Fruit fly (Drosophila melanogaster): Measurements from ENCODE around the gene CG14609.

The CG14609 gene

DNA sequence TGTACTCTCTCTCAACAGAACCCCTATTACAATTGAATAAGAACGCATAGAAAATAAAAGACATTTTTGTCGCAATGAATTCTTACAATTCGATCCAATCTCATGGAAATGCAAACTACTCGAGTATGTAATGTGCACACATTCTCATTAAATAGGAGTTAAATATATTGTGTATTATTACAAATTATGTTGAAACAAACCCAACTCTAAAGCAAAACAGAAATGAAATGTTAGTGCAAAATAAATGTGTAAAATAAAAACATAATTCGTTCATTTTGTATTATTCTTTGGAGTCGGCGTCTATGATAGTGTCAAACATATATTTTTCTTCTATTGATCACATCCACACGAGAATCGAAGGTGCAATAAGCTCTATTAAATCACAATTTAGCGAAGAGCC lies at the start of gene CG14609:
Gene CG14609 (plus strand): TSS at position 301 of the 400 bp plus-strand sequence.
- TF ChIP-seq fd96Ca (GFP tag; IDR thresholded peaks at IDR 0.05), result no peak
- no peak for TF ChIP-seq CG12605 (GFP tag; IDR thresholded peaks at IDR 0.05)
- TF ChIP-seq CG17806 (tag; optimal IDR thresholded peaks at IDR 0.05), result no peak
- TF ChIP-seq CG8159 (tag; optimal IDR thresholded peaks at IDR 0.05), result no peak
- TF ChIP-seq EcR (GFP tag; optimal IDR thresholded peaks at IDR 0.05), result no peak
- no peak for TF ChIP-seq CG14655 (GFP tag; optimal IDR thresholded peaks at IDR 0.05)
- no peak for TF ChIP-seq CG13204 (GFP tag; optimal IDR thresholded peaks at IDR 0.05)
- no peak for TF ChIP-seq CG32121 (GFP tag; IDR thresholded peaks at IDR 0.05)
- TF ChIP-seq Ets98B (GFP tag; IDR thresholded peaks at IDR 0.05), result no peak
- TF ChIP-seq CG4496 (GFP tag; IDR thresholded peaks at IDR 0.05), result no peak
- TF ChIP-seq CG34367 (tag; optimal IDR thresholded peaks at IDR 0.05), result no peak
- TF ChIP-seq CG8301 (tag; optimal IDR thresholded peaks at IDR 0.05), result no peak
- no peak for TF ChIP-seq CG10348 (GFP tag; IDR thresholded peaks at IDR 0.05)
- TF ChIP-seq Snoo (tag; optimal IDR thresholded peaks at IDR 0.05), result no peak
- no peak for TF ChIP-seq Pif1B (GFP tag; optimal IDR thresholded peaks at IDR 0.05)
- no peak for TF ChIP-seq Pif1A (GFP tag; optimal IDR thresholded peaks at IDR 0.05)
- no peak for TF ChIP-seq CG15710 (tag; optimal IDR thresholded peaks at IDR 0.05)
- TF ChIP-seq CG9948 (tag; optimal IDR thresholded peaks at IDR 0.05), result no peak

DNA sequence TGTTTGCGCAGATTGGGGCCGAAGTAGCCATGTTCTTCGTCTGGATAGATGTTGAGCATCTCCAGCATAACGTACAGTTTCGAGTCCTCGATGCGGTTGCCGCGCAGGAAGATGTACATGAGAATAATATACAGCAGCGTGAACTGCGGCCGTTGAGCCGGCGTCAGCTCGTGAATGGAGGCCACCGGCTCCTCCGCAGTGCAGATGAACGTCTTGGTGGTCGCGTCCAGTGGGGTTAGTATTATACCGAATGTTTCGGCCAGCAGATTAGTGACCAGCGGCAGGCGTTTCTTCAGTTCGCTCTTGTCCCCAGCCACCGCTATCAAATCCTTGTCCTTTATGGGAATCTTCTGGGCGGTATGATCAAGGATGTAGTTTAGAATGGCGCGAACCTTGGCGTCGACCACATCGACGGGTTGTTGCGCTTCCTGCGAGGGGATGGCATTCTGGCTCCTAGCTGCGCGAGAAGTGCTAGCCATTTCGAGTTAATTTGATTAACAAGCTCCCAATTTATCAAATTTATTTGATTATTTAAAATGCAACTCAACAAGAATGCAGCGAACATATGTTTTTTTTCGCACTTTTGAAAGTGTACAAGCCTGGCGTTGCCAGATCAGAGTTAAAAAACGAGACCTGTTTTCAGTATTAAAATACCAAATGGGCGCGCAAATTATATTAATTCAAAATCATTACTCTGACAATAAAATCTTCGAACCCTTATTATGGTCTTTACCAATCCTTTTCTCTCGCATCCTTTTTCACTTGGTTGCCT lies 46.0 kb upstream of the CG14609 start, which contains the start of gene MAGE:
Gene MAGE (minus strand): TSS at position 595 of the 772 bp plus-strand sequence.
- TF ChIP-seq rn (GFP tag; IDR thresholded peaks at IDR 0.05) (no peak), CG15710 (tag; optimal IDR thresholded peaks at IDR 0.05) (no peak), fd96Ca (GFP tag; IDR thresholded peaks at IDR 0.05) (no peak), D1 (tag; optimal IDR thresholded peaks at IDR 0.05) (no peak)

DNA sequence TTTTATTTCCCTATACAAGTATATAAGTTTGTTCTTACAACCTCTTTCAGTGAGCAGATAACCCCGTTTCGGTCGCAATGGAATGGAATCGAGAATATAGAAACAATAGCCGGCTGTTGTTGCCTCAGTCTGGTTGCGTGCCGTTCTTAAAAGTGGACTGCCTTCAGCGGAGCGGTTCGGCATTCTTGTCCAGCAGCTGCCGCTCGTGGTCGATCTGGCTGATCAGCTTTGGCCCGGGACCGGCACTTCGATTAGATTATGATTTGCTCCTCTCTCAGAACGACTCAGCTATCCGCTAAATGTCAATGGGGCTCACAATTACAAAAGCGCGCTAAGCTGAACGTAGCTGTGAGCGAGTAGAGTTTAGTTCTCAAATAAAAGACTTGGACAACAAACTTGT lies 43.7 kb upstream of the CG14609 start:
- TF ChIP-seq CG12605 (GFP tag; IDR thresholded peaks at IDR 0.05), result no peak

DNA sequence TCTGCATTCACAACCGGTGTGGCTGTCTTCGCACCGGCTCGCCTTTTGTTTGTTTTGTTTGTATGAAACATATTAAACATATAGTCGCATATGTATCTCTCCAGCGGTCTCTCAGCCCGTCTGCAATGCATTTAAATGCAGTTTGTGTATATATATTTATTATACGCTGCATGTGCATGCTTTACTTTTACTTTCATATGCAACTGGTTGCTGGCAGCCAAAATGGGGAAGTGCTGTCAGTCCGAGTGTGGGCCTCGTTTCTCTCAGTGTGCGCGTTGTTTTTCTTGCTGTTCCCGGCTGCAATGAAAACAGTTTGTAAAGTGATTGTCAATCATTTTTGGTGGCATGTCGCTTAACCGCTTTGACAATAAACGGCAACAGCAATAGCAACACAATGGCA lies 41.2 kb upstream of the CG14609 start:
- peak; percentile 13 for TF ChIP-seq Pif1B (GFP tag; optimal IDR thresholded peaks at IDR 0.05)
- TF ChIP-seq EcR (GFP tag; optimal IDR thresholded peaks at IDR 0.05), result peak; percentile 9
- no peak for TF ChIP-seq Pif1A (GFP tag; optimal IDR thresholded peaks at IDR 0.05)
- TF ChIP-seq Snoo (tag; optimal IDR thresholded peaks at IDR 0.05), result peak; percentile 0

DNA sequence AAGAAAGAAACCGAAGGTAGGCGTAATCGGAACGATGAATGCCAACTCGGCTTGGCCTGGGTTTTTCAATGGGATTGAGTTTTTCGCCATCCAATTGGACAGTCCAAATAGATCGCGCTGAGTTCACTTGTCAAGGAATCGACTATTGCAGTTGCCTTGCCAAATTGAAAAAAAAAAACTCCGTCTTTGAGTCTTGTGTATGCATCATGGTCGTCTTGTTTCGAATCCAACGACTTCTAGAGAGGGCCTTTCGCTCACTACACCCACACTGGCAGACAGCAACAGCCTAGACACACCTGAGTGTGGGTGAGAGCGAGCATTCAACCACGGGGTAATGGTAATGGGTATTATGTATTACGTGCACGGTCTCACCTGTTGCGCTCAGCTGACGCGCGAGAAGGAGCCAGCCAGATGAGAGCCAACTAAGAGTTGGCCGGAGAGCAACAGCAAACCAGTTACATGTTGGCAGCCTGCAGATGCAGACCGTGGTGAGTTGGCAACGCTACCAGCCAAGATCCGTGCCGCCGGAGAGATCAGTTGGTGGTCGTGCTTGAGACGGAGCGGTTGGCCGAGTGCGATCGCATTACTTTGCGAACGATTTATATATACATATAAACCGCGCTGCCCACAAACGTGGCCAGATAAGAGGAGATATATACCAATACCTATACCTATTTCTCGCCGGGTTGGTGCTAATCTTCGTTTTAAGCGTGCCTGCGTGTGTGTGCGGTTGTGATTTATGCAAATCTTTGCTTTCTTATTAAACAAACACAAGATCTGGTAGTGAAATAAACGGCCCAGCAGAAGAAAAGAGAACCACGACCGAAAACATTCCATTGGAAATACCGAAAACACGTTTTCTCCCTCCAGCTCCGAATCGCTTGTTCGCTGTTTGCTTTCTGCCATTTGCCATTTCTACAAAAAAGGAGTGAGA lies 38.1 kb upstream of the CG14609 start, which contains the start of gene sas:
Gene sas (plus strand): TSS at position 453 of the 934 bp plus-strand sequence.
- TF ChIP-seq Pif1B (GFP tag; optimal IDR thresholded peaks at IDR 0.05) (peak; percentile 28), CG13204 (GFP tag; optimal IDR thresholded peaks at IDR 0.05) (peak; percentile 14), Ets98B (GFP tag; IDR thresholded peaks at IDR 0.05) (peak; percentile 17; the same call in 1 of the 2 replicates), CG17806 (tag; optimal IDR thresholded peaks at IDR 0.05) (no peak), CG12605 (GFP tag; IDR thresholded peaks at IDR 0.05) (peak; percentile 46; the same call in 1 of the 2 replicates), CG34367 (tag; optimal IDR thresholded peaks at IDR 0.05) (no peak), EcR (GFP tag; optimal IDR thresholded peaks at IDR 0.05) (peak; percentile 97), CG4496 (GFP tag; IDR thresholded peaks at IDR 0.05) (peak; percentile 45; the same call in 2 of the 3 replicates), Snoo (tag; optimal IDR thresholded peaks at IDR 0.05) (peak; percentile 16)

DNA sequence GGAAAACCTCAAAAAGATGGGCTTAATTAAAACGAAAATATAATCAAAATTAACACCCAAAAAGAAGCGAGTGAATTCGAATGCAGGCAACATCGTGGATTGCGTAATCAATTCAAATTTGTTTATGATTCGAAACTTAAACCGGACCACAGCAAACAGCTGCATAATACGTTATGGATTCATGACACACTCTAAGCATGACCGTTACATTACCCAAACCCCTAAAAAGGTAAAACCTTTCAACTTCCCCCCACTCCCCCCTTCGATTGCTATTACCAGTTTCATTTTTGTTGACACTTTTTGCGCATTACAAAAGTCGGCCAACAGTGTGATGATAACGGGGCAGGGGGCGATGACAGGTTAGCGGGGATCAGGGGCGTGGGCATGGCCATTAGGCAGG lies 30.8 kb upstream of the CG14609 start:
- no peak for TF ChIP-seq Pif1B (GFP tag; optimal IDR thresholded peaks at IDR 0.05)
- TF ChIP-seq fd96Ca (GFP tag; IDR thresholded peaks at IDR 0.05), result no peak
- no peak for TF ChIP-seq EcR (GFP tag; optimal IDR thresholded peaks at IDR 0.05)
- TF ChIP-seq CG17806 (tag; optimal IDR thresholded peaks at IDR 0.05), result no peak

DNA sequence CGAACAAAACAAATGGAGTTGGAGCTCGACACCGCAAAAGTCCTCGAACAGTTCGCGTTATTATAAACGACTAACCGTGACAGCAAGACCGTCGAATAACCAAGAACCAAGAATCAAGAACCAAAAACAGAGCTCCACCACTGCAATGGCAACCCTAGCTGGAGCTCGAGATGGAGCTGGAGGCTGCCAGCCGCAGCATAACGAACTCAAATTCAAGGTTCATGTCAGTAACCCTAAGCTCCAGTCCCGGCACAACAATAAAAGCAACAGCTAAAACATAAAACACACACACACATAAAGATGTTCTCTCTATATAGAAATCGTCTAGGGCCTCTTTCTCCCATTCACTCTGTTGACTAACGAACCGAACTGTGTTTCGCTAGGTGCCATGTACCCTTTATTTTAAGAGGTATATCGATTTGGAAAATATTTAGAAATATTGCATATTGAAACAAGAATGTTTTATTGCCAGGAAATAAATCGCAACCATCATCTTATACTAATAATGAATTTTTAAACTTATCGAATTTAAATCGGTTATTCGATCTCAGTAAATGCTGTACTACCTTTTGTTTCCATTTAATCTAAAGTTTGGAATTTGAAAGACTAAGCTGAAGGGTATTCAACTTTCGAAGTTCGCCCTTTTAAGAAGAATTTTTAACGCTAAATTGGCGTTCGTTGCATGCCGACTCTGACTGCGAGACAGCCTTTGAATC lies 29.2 kb upstream of the CG14609 start:
- TF ChIP-seq CG8301 (tag; optimal IDR thresholded peaks at IDR 0.05), result peak; percentile 56
- TF ChIP-seq CG13204 (GFP tag; optimal IDR thresholded peaks at IDR 0.05), result peak; percentile 42
- no peak for TF ChIP-seq rn (GFP tag; IDR thresholded peaks at IDR 0.05)
- peak; percentile 55; the same call in 1 of the 3 replicates for TF ChIP-seq CG4496 (GFP tag; IDR thresholded peaks at IDR 0.05)
- no peak for TF ChIP-seq CG10348 (GFP tag; IDR thresholded peaks at IDR 0.05)
- TF ChIP-seq CG17806 (tag; optimal IDR thresholded peaks at IDR 0.05), result peak; percentile 85
- TF ChIP-seq CG15710 (tag; optimal IDR thresholded peaks at IDR 0.05), result peak; percentile 91
- peak; percentile 62 for TF ChIP-seq Pif1B (GFP tag; optimal IDR thresholded peaks at IDR 0.05)
- TF ChIP-seq Pif1A (GFP tag; optimal IDR thresholded peaks at IDR 0.05), result peak; percentile 75
- peak; percentile 48 for TF ChIP-seq gl (tag; optimal IDR thresholded peaks at IDR 0.05)
- peak; percentile 80 for TF ChIP-seq CG34367 (tag; optimal IDR thresholded peaks at IDR 0.05)
- TF ChIP-seq Snoo (tag; optimal IDR thresholded peaks at IDR 0.05), result peak; percentile 26
- TF ChIP-seq CG14655 (GFP tag; optimal IDR thresholded peaks at IDR 0.05), result peak; percentile 75
- no peak for TF ChIP-seq Ets98B (GFP tag; IDR thresholded peaks at IDR 0.05)
- TF ChIP-seq CG9948 (tag; optimal IDR thresholded peaks at IDR 0.05), result peak; percentile 85
- no peak for TF ChIP-seq fd96Ca (GFP tag; IDR thresholded peaks at IDR 0.05)
- TF ChIP-seq CG8159 (tag; optimal IDR thresholded peaks at IDR 0.05), result peak; percentile 86
- TF ChIP-seq EcR (GFP tag; optimal IDR thresholded peaks at IDR 0.05), result peak; percentile 92
- TF ChIP-seq D1 (tag; optimal IDR thresholded peaks at IDR 0.05), result peak; percentile 79
- TF ChIP-seq CG12605 (GFP tag; IDR thresholded peaks at IDR 0.05), result no peak
- no peak for TF ChIP-seq CG32121 (GFP tag; IDR thresholded peaks at IDR 0.05)
